Fruit fly (Drosophila melanogaster) whole organism: ENCODE data around the gene dnd.

Experiments
- CG8478 ChIP-seq: fragments of >200 bp; optimal IDR thresholded peaks from 2 replicates; lab custom pipeline; 2018; ENCODE audit warnings: inconsistent platforms
- EcR ChIP-seq, 2 experiments: fragments of >200 bp; optimal IDR thresholded peaks; 2 replicates each; lab custom pipeline; 2017; ENCODE audit warnings: missing biosample characterization in 2 of 2, missing genetic modification characterization in 2 of 2, missing genetic modification reagents in 2 of 2
- pan ChIP-seq: fragments of >200 bp; optimal IDR thresholded peaks from 2 replicates; lab custom pipeline; 2017
- psq ChIP-seq: fragments of >200 bp; optimal IDR thresholded peaks from 2 replicates; lab custom pipeline; 2017
- usp ChIP-seq: fragments of >200 bp; optimal IDR thresholded peaks from 2 replicates; lab custom pipeline; 2017; ENCODE audit warnings: missing biosample characterization, missing genetic modification characterization, mixed read lengths

dm6 chr3R:21855469-21855826 lies 31.7 kb downstream of the dnd start:
- TF ChIP-seq EcR (GFP tag; optimal IDR thresholded peaks at IDR 0.05; lab: Kevin White, UChicago) (no peak), psq (lab: Kevin White, UChicago) (no peak), usp (no peak), CG8478 (lab: Kevin White, UChicago) (no peak), pan (lab: Kevin White, UChicago) (no peak)
